Fruit fly (Drosophila melanogaster): Measurements from ENCODE around the gene STUB1.

DNA sequence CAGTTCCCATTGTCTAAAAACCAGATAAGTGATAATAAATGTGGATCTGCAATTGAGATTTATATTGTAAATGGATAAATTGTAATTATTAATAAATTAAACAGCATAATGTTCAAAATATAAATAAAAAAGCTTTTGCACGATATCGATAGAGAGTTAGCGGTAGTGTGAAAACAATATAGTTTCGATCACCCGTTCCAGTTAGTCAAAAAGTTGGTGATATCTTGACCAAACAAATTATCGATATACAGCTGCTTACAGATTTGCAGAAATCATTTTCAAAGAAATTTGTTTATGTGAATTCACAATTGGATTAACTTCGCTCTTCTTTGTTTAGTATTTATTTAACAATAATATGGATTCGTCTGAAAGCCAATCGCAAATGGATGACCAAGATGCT lies 1.8 kb downstream of the STUB1 start, which contains the start of gene Nse4:
- TF ChIP-seq CG8478 (optimal IDR thresholded peaks at IDR 0.05) (no peak), CTCF (optimal IDR thresholded peaks at IDR 0.05) (no peak)

Measured in S2 (cell line).